Comparison of ENCODE assay signal across 3 fruit fly cellular contexts in the genomic region with DNA sequence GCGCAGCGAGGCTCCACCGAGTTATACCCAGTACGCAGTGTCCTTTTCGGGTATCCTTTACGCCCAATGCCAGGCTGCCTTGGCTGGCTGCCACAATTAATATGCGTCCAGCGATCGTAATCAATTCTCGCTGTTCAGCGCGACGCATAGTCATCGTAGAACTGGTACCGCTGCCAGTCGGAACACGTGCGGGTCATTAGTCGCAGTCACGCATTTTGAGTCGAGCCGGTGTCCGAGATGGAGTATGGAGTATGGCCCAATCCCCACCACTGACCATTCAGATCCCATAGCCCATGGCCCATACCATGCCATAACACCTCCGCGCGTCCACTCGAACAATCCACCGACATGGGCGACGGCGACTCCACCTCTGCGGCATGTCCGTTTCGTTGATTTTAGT.
TF ChIP-seq lines count a peak whose summit lies in the region.

No protein-coding gene starts in this region.

- no peak for TF ChIP-seq CTCF in whole organism, embryonic (GFP tag; optimal IDR thresholded peaks at IDR 0.05; lab: Kevin White, UChicago)

TF ChIP-seq in whole organism, embryonic, 481 proteins besides CTCF, POLR2A, EP300 and RAD21 (continues in another document):
- TF ChIP-seq CG1832 (GFP tag; optimal IDR thresholded peaks at IDR 0.05; lab: Kevin White, UChicago): no peak
- TF ChIP-seq Hr3 (GFP tag; optimal IDR thresholded peaks at IDR 0.05; lab: Kevin White, UChicago): no peak
- TF ChIP-seq NFAT (GFP tag; IDR thresholded peaks at IDR 0.05; lab: Robert Waterston, UW): no peak
- no peak for TF ChIP-seq salm (tag; optimal IDR thresholded peaks at IDR 0.05; lab: Kevin White, UChicago)
- 0 out of 4 replicates have a peak, but pooled peaks have one; percentile 14 for TF ChIP-seq chinmo (GFP tag; IDR thresholded peaks at IDR 0.05; lab: Robert Waterston, UW; ENCODE audit: partially characterized antibody)
- peak; percentile 59 for TF ChIP-seq cwo (GFP tag; optimal IDR thresholded peaks at IDR 0.05; lab: Kevin White, UChicago)
- TF ChIP-seq Hand (GFP tag; optimal IDR thresholded peaks at IDR 0.05; lab: Kevin White, UChicago): no peak
- TF ChIP-seq Atf-2 (GFP tag; optimal IDR thresholded peaks at IDR 0.05; lab: Kevin White, UChicago): no peak
- no peak for TF ChIP-seq row (GFP tag; IDR thresholded peaks at IDR 0.05; lab: Robert Waterston, UW)
- no peak for TF ChIP-seq crp (GFP tag; optimal IDR thresholded peaks at IDR 0.05; lab: Kevin White, UChicago)
- TF ChIP-seq E2f2 (GFP tag; IDR thresholded peaks at IDR 0.05; lab: Robert Waterston, UW): no peak
- no peak for TF ChIP-seq inv (GFP tag; IDR thresholded peaks at IDR 0.05; lab: Robert Waterston, UW; ENCODE audit: partially characterized antibody)
- TF ChIP-seq YL-1 (GFP tag; optimal IDR thresholded peaks at IDR 0.05; lab: Kevin White, UChicago): no peak
- peak; percentile 16 for TF ChIP-seq grn (GFP tag; optimal IDR thresholded peaks at IDR 0.05; lab: Kevin White, UChicago)
- TF ChIP-seq CG12236 (GFP tag; optimal IDR thresholded peaks at IDR 0.05; lab: Kevin White, UChicago): no peak
- peak; percentile 80 for TF ChIP-seq kni (GFP tag; optimal IDR thresholded peaks at IDR 0.05; lab: Kevin White, UChicago)
- no peak for TF ChIP-seq psq (GFP tag; optimal IDR thresholded peaks at IDR 0.05; lab: Kevin White, UChicago)
- TF ChIP-seq Fer2 (tag; optimal IDR thresholded peaks at IDR 0.05; lab: Kevin White, UChicago): no peak
- TF ChIP-seq zen2 (GFP tag; IDR thresholded peaks at IDR 0.05; lab: Robert Waterston, UW; ENCODE audit: partially characterized antibody): no peak
- no peak for TF ChIP-seq CG30431 (GFP tag; optimal IDR thresholded peaks at IDR 0.05; lab: Kevin White, UChicago)
- TF ChIP-seq Hey (tag; optimal IDR thresholded peaks at IDR 0.05; lab: Kevin White, UChicago): peak; percentile 57
- no peak for TF ChIP-seq CG14710 (tag; optimal IDR thresholded peaks at IDR 0.05; lab: Kevin White, UChicago)
- TF ChIP-seq CG1233 (GFP tag; optimal IDR thresholded peaks at IDR 0.05; lab: Kevin White, UChicago): no peak
- TF ChIP-seq Tbp (GFP tag; optimal IDR thresholded peaks at IDR 0.05; lab: Kevin White, UChicago): no peak
- TF ChIP-seq CG10979 (tag; optimal IDR thresholded peaks at IDR 0.05; lab: Kevin White, UChicago): no peak
- TF ChIP-seq al (GFP tag; IDR thresholded peaks at IDR 0.05; lab: Robert Waterston, UW): no peak
- no peak for TF ChIP-seq D (optimal IDR thresholded peaks at IDR 0.05; lab: Kevin White, UChicago)
- TF ChIP-seq D (GFP tag; optimal IDR thresholded peaks at IDR 0.05; lab: Kevin White, UChicago): no peak
- no peak for TF ChIP-seq pb (GFP tag; optimal IDR thresholded peaks at IDR 0.05; lab: Kevin White, UChicago)
- no peak for TF ChIP-seq Bteb2 (GFP tag; optimal IDR thresholded peaks at IDR 0.05; lab: Kevin White, UChicago)

TF ChIP-seq in whole organism, prepupa, 60 proteins besides CTCF, POLR2A, EP300 and RAD21:
- TF ChIP-seq dsx (GFP tag; optimal IDR thresholded peaks at IDR 0.05; lab: Kevin White, UChicago; ENCODE audit: poor library complexity, severe bottlenecking) (peak; percentile 14), esn (GFP tag; optimal IDR thresholded peaks at IDR 0.05; lab: Kevin White, UChicago) (no peak), ss (GFP tag; optimal IDR thresholded peaks at IDR 0.05; lab: Kevin White, UChicago) (peak in 1 of 2 experiments; percentile 89), Hr38 (GFP tag; optimal IDR thresholded peaks at IDR 0.05; lab: Kevin White, UChicago) (no peak), CG1621 (tag; optimal IDR thresholded peaks at IDR 0.05; lab: Kevin White, UChicago) (peak; percentile 32)

TF ChIP-seq in whole organism, pupa, 21 proteins besides CTCF, POLR2A, EP300 and RAD21:
- TF ChIP-seq CG13204 (GFP tag; optimal IDR thresholded peaks at IDR 0.05; lab: Kevin White, UChicago) (peak; percentile 47), rn (GFP tag; IDR thresholded peaks at IDR 0.05; lab: Robert Waterston, UW) (no peak), Snoo (tag; optimal IDR thresholded peaks at IDR 0.05; lab: Kevin White, UChicago) (no peak), EcR (GFP tag; optimal IDR thresholded peaks at IDR 0.05; lab: Kevin White, UChicago) (peak; percentile 59)
